Fruit fly (Drosophila melanogaster) whole organism, prepupa: ENCODE results near the gene Septin1.

Experiments
- Blimp-1 ChIP-seq: fragments of 200-800 bp; sonication (Bioruptor generic); optimal IDR thresholded peaks from 3 replicates; lab custom pipeline; 2017; ENCODE audit warnings: missing biosample characterization, missing genetic modification characterization, mild to moderate bottlenecking, moderate library complexity, missing genetic modification reagents
- CG10631 ChIP-seq: fragments of 200-800 bp; sonication (Bioruptor generic); optimal IDR thresholded peaks from 2 replicates; lab custom pipeline; 2016; ENCODE audit warnings: missing biosample characterization, missing genetic modification characterization
- CG10669 ChIP-seq: fragments of 200-800 bp; sonication (Bioruptor generic); optimal IDR thresholded peaks from 3 replicates; lab custom pipeline; 2018; ENCODE audit warnings: missing biosample characterization, mild to moderate bottlenecking, missing genetic modification characterization, moderate library complexity
- CG11294 ChIP-seq: fragments of 200-800 bp; sonication (Bioruptor generic); IDR thresholded peaks from 2 replicates; pipeline ENCODE4 v1.3.6; 2022; ENCODE audit warnings: missing biosample characterization, missing genetic modification characterization
- CG11902 ChIP-seq: fragments of 200-800 bp; sonication (Bioruptor generic); optimal IDR thresholded peaks from 3 replicates; lab custom pipeline; 2016; ENCODE audit warnings: missing biosample characterization, missing genetic modification characterization
- CG15336 ChIP-seq: fragments of 200-800 bp; sonication (Bioruptor generic); IDR thresholded peaks from 2 replicates; pipeline ENCODE4 v1.3.6; 2022; ENCODE audit warnings: missing biosample characterization, missing genetic modification characterization
- CG16779 ChIP-seq: fragments of 200-800 bp; sonication (Bioruptor generic); optimal IDR thresholded peaks from 3 replicates; lab custom pipeline; 2017; ENCODE audit warnings: missing biosample characterization, mild to moderate bottlenecking, missing genetic modification characterization
- CG31627 ChIP-seq: fragments of 200-800 bp; sonication (Bioruptor generic); optimal IDR thresholded peaks from 3 replicates; lab custom pipeline; 2016; ENCODE audit warnings: missing biosample characterization, missing genetic modification characterization
- CG32006 ChIP-seq: fragments of 200-800 bp; sonication (Bioruptor generic); optimal IDR thresholded peaks from 3 replicates; lab custom pipeline; 2017; ENCODE audit warnings: missing biosample characterization, mild to moderate bottlenecking, missing genetic modification characterization
- CG6163 ChIP-seq: fragments of 200-800 bp; sonication (Bioruptor generic); IDR thresholded peaks from 3 replicates; pipeline ENCODE4 v1.3.6; 2022; ENCODE audit warnings: missing biosample characterization, missing genetic modification characterization
- CG6276 ChIP-seq: fragments of 200-800 bp; sonication (Bioruptor generic); optimal IDR thresholded peaks from 2 replicates; lab custom pipeline; 2017; ENCODE audit warnings: missing biosample characterization, mild to moderate bottlenecking, missing genetic modification characterization
- CG6808 ChIP-seq: fragments of 200-800 bp; sonication (Bioruptor generic); optimal IDR thresholded peaks from 3 replicates; lab custom pipeline; 2017; ENCODE audit warnings: missing biosample characterization, missing genetic modification characterization, mild to moderate bottlenecking, moderate library complexity, missing genetic modification reagents
- CG6854 ChIP-seq: fragments of 200-800 bp; sonication (Bioruptor generic); optimal IDR thresholded peaks from 2 replicates; lab custom pipeline; 2017; ENCODE audit warnings: missing biosample characterization, mild to moderate bottlenecking, missing genetic modification characterization
- CG8119 ChIP-seq: fragments of 200-800 bp; sonication (Bioruptor generic); IDR thresholded peaks from 3 replicates; pipeline ENCODE4 v1.3.6; 2022; ENCODE audit warnings: missing biosample characterization, missing genetic modification characterization
- CG8319 ChIP-seq: fragments of 200-800 bp; sonication (Bioruptor generic); optimal IDR thresholded peaks from 3 replicates; lab custom pipeline; 2016; ENCODE audit warnings: missing biosample characterization, missing genetic modification characterization
- Eip75B ChIP-seq: fragments of 200-800 bp; sonication (Bioruptor generic); optimal IDR thresholded peaks from 3 replicates; lab custom pipeline; 2016; ENCODE audit warnings: missing biosample characterization, missing genetic modification characterization
- Eip78C ChIP-seq: fragments of 200-800 bp; sonication (Bioruptor generic); peaks from one replicate; lab custom pipeline; 2016; ENCODE audit warnings: missing biosample characterization, missing genetic modification characterization
- Eip93F ChIP-seq: fragments of 200-800 bp; sonication (Bioruptor generic); optimal IDR thresholded peaks from 2 replicates; lab custom pipeline; 2016; ENCODE audit warnings: missing biosample characterization, mild to moderate bottlenecking, missing genetic modification characterization
- Ets96B ChIP-seq: fragments of 200-800 bp; optimal IDR thresholded peaks from 2 replicates; lab custom pipeline; 2019; ENCODE audit warnings: missing biosample characterization, mild to moderate bottlenecking, missing genetic modification characterization, moderate library complexity
- Gug ChIP-seq: fragments of 200-800 bp; sonication (Bioruptor generic); IDR thresholded peaks from 2 replicates; pipeline ENCODE4 v1.3.6; 2022; ENCODE audit warnings: missing biosample characterization, missing genetic modification characterization
- Hr4 ChIP-seq: fragments of 200-800 bp; sonication (Bioruptor generic); optimal IDR thresholded peaks from 3 replicates; lab custom pipeline; 2016; ENCODE audit warnings: missing biosample characterization, missing genetic modification characterization
- Lpt ChIP-seq: fragments of 200-800 bp; sonication (Bioruptor generic); optimal IDR thresholded peaks from 3 replicates; lab custom pipeline; 2016; ENCODE audit warnings: missing biosample characterization, missing genetic modification characterization
- Met ChIP-seq: fragments of 200-800 bp; sonication (Bioruptor generic); optimal IDR thresholded peaks from 3 replicates; lab custom pipeline; 2016; ENCODE audit warnings: missing biosample characterization, missing genetic modification characterization
- OdsH ChIP-seq: fragments of 200-800 bp; sonication (Bioruptor generic); optimal IDR thresholded peaks from 3 replicates; lab custom pipeline; 2016; ENCODE audit warnings: missing biosample characterization, missing genetic modification characterization
- Smox ChIP-seq: fragments of 200-800 bp; sonication (Bioruptor generic); optimal IDR thresholded peaks from 3 replicates; lab custom pipeline; 2016; ENCODE audit warnings: missing biosample characterization, missing genetic modification characterization
- achi ChIP-seq: fragments of 200-800 bp; sonication (Bioruptor generic); optimal IDR thresholded peaks from 3 replicates; lab custom pipeline; 2016; ENCODE audit warnings: missing biosample characterization, missing genetic modification characterization
- acj6 ChIP-seq: fragments of 200-800 bp; sonication (Bioruptor generic); optimal IDR thresholded peaks from 3 replicates; lab custom pipeline; 2016; ENCODE audit warnings: missing biosample characterization, missing genetic modification characterization
- cyc ChIP-seq: fragments of 200-800 bp; sonication (Bioruptor generic); optimal IDR thresholded peaks from 3 replicates; lab custom pipeline; 2016; ENCODE audit warnings: missing biosample characterization, missing genetic modification characterization
- dsx ChIP-seq: fragments of 200-800 bp; optimal IDR thresholded peaks from 3 replicates; lab custom pipeline; 2019; ENCODE audit warnings: missing biosample characterization, mild to moderate bottlenecking, missing genetic modification characterization, moderate library complexity; ENCODE audit not compliant: poor library complexity, severe bottlenecking
- esn ChIP-seq: fragments of 200-800 bp; sonication (Bioruptor generic); optimal IDR thresholded peaks from 2 replicates; lab custom pipeline; 2016; ENCODE audit warnings: missing biosample characterization, mild to moderate bottlenecking, missing genetic modification characterization, moderate library complexity
- fd59A ChIP-seq: fragments of 200-800 bp; sonication (Bioruptor generic); optimal IDR thresholded peaks from 2 replicates; lab custom pipeline; 2017; ENCODE audit warnings: missing biosample characterization, mild to moderate bottlenecking, missing genetic modification characterization, missing genetic modification reagents
- fd85E ChIP-seq: fragments of 200-800 bp; sonication (Bioruptor generic); optimal IDR thresholded peaks from 3 replicates; lab custom pipeline; 2016; ENCODE audit warnings: missing biosample characterization, missing genetic modification characterization
- fkh ChIP-seq: fragments of 200-800 bp; sonication (Bioruptor generic); optimal IDR thresholded peaks from 3 replicates; lab custom pipeline; 2017; ENCODE audit warnings: missing biosample characterization, mild to moderate bottlenecking, missing genetic modification characterization, moderate library complexity
- lz ChIP-seq: fragments of 200-800 bp; sonication (Bioruptor generic); optimal IDR thresholded peaks from 3 replicates; lab custom pipeline; 2016; ENCODE audit warnings: missing biosample characterization, missing genetic modification characterization
- net ChIP-seq: fragments of 200-800 bp; sonication (Bioruptor generic); optimal IDR thresholded peaks from 3 replicates; lab custom pipeline; 2016; ENCODE audit warnings: missing biosample characterization, missing genetic modification characterization
- pdm3 ChIP-seq: fragments of 200-800 bp; sonication (Bioruptor generic); optimal IDR thresholded peaks from 3 replicates; lab custom pipeline; 2016; ENCODE audit warnings: missing biosample characterization, missing genetic modification characterization
- ss ChIP-seq, 2 experiments: fragments of 200-800 bp; sonication (Bioruptor generic); optimal IDR thresholded peaks; 2 replicates in 1 of 2; 3 replicates in 1 of 2; lab custom pipeline; 2017 to 2018; ENCODE audit warnings: mild to moderate bottlenecking in 2 of 2, missing biosample characterization in 2 of 2, missing genetic modification characterization in 2 of 2, moderate library complexity in 1 of 2
- svp ChIP-seq: fragments of 200-800 bp; sonication (Bioruptor generic); peaks from one replicate; lab custom pipeline; 2016; ENCODE audit warnings: missing biosample characterization, missing genetic modification characterization
- vri ChIP-seq: fragments of 200-800 bp; sonication (Bioruptor generic); optimal IDR thresholded peaks from 3 replicates; lab custom pipeline; 2016; ENCODE audit warnings: missing biosample characterization, mild to moderate bottlenecking, missing genetic modification characterization

Septin1 gene

DNA sequence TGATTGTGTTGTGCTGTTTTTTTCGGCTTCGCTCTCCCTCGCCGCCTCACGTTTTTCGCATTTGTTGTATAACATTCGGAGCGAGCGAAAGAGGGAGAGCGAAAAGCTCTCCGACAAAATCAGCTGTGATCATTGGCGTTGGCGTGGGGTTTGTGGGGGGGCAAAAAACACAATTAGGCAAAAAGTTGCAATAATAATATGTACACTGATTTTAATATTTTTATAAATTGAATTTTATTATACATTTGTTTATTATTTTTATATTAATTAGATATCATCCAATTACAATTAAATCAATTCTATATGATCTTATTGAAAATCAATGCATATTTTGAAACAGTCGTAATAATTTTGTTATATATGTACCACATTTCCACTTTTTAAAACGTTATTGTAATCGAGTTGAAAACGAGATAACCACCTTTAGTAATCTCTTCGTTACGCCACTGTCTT, 17.5 kb downstream of the Septin1 start (continued):
- TF ChIP-seq CG8119 (peak; percentile 74), Eip75B (GFP tag; lab: Kevin White, UChicago) (no peak), CG6276 (GFP tag; lab: Kevin White, UChicago) (peak; percentile 65), CG6808 (GFP tag; lab: Kevin White, UChicago) (peak; percentile 28), CG10669 (GFP tag; lab: Kevin White, UChicago) (peak; percentile 50), CG11294 (GFP tag; lab: Robert Waterston, UW) (no peak), fd85E (GFP tag; lab: Kevin White, UChicago) (no peak), lz (GFP tag; lab: Kevin White, UChicago) (peak; percentile 38), CG32006 (GFP tag; lab: Kevin White, UChicago) (peak; percentile 78), CG11902 (GFP tag; lab: Kevin White, UChicago) (no peak), net (GFP tag; lab: Kevin White, UChicago) (peak; percentile 63), Smox (GFP tag; lab: Kevin White, UChicago) (peak; percentile 9), fkh (no peak), Blimp-1 (GFP tag; lab: Kevin White, UChicago) (no peak), cyc (GFP tag; lab: Kevin White, UChicago) (peak; percentile 11), acj6 (GFP tag; lab: Kevin White, UChicago) (peak; percentile 58), Met (GFP tag; lab: Kevin White, UChicago) (peak; percentile 41), CG15336 (peak; percentile 76)

DNA sequence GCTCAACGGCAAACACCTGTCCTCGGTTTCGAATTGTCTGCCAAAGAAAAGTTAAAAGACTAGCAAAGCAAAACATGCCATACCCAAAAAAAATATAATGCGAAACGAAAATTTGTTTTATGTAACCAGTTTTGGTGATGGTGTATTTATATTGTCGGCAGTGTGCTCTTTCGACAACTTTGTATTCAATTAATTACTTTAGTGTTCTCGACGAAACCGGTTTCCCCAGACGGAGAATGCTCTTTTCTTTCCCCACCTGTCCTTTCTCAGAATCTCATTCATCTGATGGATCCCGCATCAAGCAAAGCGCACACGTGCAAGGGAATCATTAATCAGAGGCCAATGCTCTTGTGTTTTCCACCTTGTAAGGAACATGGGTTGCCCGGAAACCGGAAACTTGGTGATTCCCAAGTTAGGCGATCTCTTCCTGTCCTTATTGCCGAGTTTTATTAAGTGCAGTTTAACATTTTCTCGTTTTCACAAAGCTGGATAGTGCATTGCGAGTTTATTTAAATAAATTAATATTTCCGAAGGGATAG, 20.3 kb downstream of the Septin1 start:
- no peak for TF ChIP-seq CG11294 (GFP tag; lab: Robert Waterston, UW)
- TF ChIP-seq achi (GFP tag; lab: Kevin White, UChicago): no peak
- peak; percentile 19 for TF ChIP-seq Eip78C
- TF ChIP-seq net (GFP tag; lab: Kevin White, UChicago): no peak
- peak; percentile 32 for TF ChIP-seq CG6854 (GFP tag; lab: Kevin White, UChicago)
- no peak for TF ChIP-seq Gug (GFP tag; lab: Robert Waterston, UW)
- TF ChIP-seq dsx: peak; percentile 98
- TF ChIP-seq OdsH (GFP tag; lab: Kevin White, UChicago): no peak
- no peak for TF ChIP-seq Ets96B (tag; lab: Kevin White, UChicago)
- no peak for TF ChIP-seq CG10631 (GFP tag; lab: Kevin White, UChicago)
- TF ChIP-seq acj6 (GFP tag; lab: Kevin White, UChicago): no peak
- no peak for TF ChIP-seq Smox (GFP tag; lab: Kevin White, UChicago)
- TF ChIP-seq vri (GFP tag; lab: Kevin White, UChicago): no peak
- TF ChIP-seq CG11902 (GFP tag; lab: Kevin White, UChicago): no peak
- no peak for TF ChIP-seq CG15336
- no peak for TF ChIP-seq CG6276 (GFP tag; lab: Kevin White, UChicago)
- peak; percentile 60 for TF ChIP-seq Met (GFP tag; lab: Kevin White, UChicago)
- TF ChIP-seq ss (GFP tag; optimal IDR thresholded peaks at IDR 0.05; lab: Kevin White, UChicago): no peak
- TF ChIP-seq pdm3 (GFP tag; lab: Kevin White, UChicago): no peak
- no peak for TF ChIP-seq CG8319 (GFP tag; lab: Kevin White, UChicago)
- no peak for TF ChIP-seq CG16779 (tag; lab: Kevin White, UChicago)
- TF ChIP-seq CG31627 (GFP tag; lab: Kevin White, UChicago): no peak
- no peak for TF ChIP-seq svp (GFP tag; lab: Kevin White, UChicago)
- no peak for TF ChIP-seq Eip93F
- no peak for TF ChIP-seq Hr4 (GFP tag; lab: Kevin White, UChicago)
- no peak for TF ChIP-seq lz (GFP tag; lab: Kevin White, UChicago)
- TF ChIP-seq Lpt: no peak
- TF ChIP-seq CG32006 (GFP tag; lab: Kevin White, UChicago): no peak

DNA sequence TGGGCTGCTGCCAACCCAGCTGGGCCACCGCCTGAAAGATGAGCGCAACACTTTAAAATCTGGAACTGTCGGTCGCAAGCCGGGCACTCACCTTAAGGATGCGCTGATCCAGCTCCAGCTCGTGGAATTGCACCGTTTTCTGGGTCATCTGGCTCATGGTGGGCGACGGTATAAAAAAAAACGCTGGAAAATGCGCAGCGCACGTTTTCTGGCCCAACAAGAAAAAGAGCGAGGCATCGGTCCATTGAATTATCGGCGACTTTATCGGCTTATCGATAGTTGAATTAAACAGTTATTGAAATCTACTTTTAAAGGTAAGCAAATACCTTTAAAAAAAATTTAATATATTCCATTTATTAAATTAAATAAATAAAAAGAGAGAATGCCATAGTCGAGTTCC, 29.6 kb downstream of the Septin1 start, which contains the start of gene Ddx56:
Gene Ddx56, minus strand, starts transcription at position 252 of the 400 bp plus-strand sequence.
- TF ChIP-seq CG6163 (GFP tag; lab: Robert Waterston, UW): no peak
- TF ChIP-seq fd59A (GFP tag; lab: Kevin White, UChicago): no peak
- 0 out of 3 replicates have a peak, but pooled peaks have one; percentile 13 for TF ChIP-seq CG8119
- no peak for TF ChIP-seq esn (GFP tag; lab: Kevin White, UChicago)
- TF ChIP-seq, all 60 proteins: peak for 1
